Fruit fly (Drosophila melanogaster) whole organism, embryonic: ENCODE results near the gene ovm.
A peak's percentile ranks its signal among the peaks of the same experiment; 100 is the strongest.

ENCODE experiments used
- Ada2b ChIP-seq: fragments of 200-800 bp; sonication (Bioruptor generic); IDR thresholded peaks from 2 replicates; pipeline ENCODE4 v1.3.6; 2022; ENCODE audit warnings: missing biosample characterization, missing genetic modification characterization
- Aef1 ChIP-seq: fragments of 200-800 bp; sonication (Bioruptor generic); IDR thresholded peaks from 3 replicates; pipeline ENCODE4 v1.3.6; 2022; ENCODE audit warnings: missing biosample characterization, missing genetic modification characterization
- CG11085 ChIP-seq: fragments of 200-800 bp; sonication (Bioruptor generic); IDR thresholded peaks from 2 replicates; pipeline ENCODE4 v1.3.6; 2022; ENCODE audit warnings: missing biosample characterization, missing genetic modification characterization
- CG11695 ChIP-seq: fragments of 200-800 bp; sonication (Bioruptor generic); IDR thresholded peaks from 3 replicates; pipeline ENCODE4 v1.3.6; 2022; ENCODE audit warnings: missing biosample characterization, missing genetic modification characterization
- CG12071 ChIP-seq: fragments of 200-800 bp; sonication (Bioruptor generic); optimal IDR thresholded peaks from 3 replicates; lab custom pipeline; 2018; ENCODE audit warnings: missing biosample characterization, mild to moderate bottlenecking, missing genetic modification characterization
- CG12659 ChIP-seq: fragments of 200-800 bp; sonication (Bioruptor generic); optimal IDR thresholded peaks from 3 replicates; lab custom pipeline; 2017; ENCODE audit warnings: mild to moderate bottlenecking, missing biosample characterization, missing genetic modification reagents, missing genetic modification characterization
- CG14860 ChIP-seq: fragments of 200-800 bp; sonication (Bioruptor generic); IDR thresholded peaks from 3 replicates; pipeline ENCODE4 v1.3.6; 2022; ENCODE audit warnings: missing biosample characterization, missing genetic modification characterization; ENCODE audit not compliant: partially characterized antibody
- CG15479 ChIP-seq: fragments of 200-800 bp; sonication (Bioruptor generic); optimal IDR thresholded peaks from 3 replicates; lab custom pipeline; 2019; ENCODE audit warnings: missing biosample characterization, mild to moderate bottlenecking, missing genetic modification characterization, moderate library complexity
- CG17186 ChIP-seq: fragments of 200-800 bp; sonication (Bioruptor generic); optimal IDR thresholded peaks from 3 replicates; lab custom pipeline; 2017; ENCODE audit warnings: missing biosample characterization, missing genetic modification reagents, missing genetic modification characterization
- CG17612 ChIP-seq: fragments of 200-800 bp; sonication (Bioruptor generic); IDR thresholded peaks from 2 replicates; pipeline ENCODE4 v1.3.6; 2022; ENCODE audit warnings: missing biosample characterization, missing genetic modification characterization
- CG18599 ChIP-seq: fragments of 200-800 bp; sonication (Bioruptor generic); optimal IDR thresholded peaks from 3 replicates; lab custom pipeline; 2017; ENCODE audit warnings: missing biosample characterization, missing genetic modification characterization, mild to moderate bottlenecking, moderate library complexity, missing genetic modification reagents
- CG18619 ChIP-seq: fragments of 200-800 bp; sonication (Bioruptor generic); optimal IDR thresholded peaks from 3 replicates; lab custom pipeline; 2017; ENCODE audit warnings: missing biosample characterization, mild to moderate bottlenecking, missing genetic modification characterization
- CG2712 ChIP-seq: fragments of 200-800 bp; optimal IDR thresholded peaks from 3 replicates; lab custom pipeline; 2019; ENCODE audit warnings: missing biosample characterization, mild to moderate bottlenecking, missing genetic modification characterization, moderate library complexity
- CG30431 ChIP-seq: fragments of 200-800 bp; sonication (Bioruptor generic); optimal IDR thresholded peaks from 2 replicates; lab custom pipeline; 2017; ENCODE audit warnings: missing biosample characterization, missing genetic modification characterization
- CG31441 ChIP-seq: fragments of 200-800 bp; sonication (Bioruptor generic); IDR thresholded peaks from 2 replicates; pipeline ENCODE4 v1.3.6; 2022; ENCODE audit warnings: missing biosample characterization, missing genetic modification characterization
- CG6175 ChIP-seq: fragments of 200-800 bp; sonication (Bioruptor generic); IDR thresholded peaks from 3 replicates; pipeline ENCODE4 v1.3.6; 2022; ENCODE audit warnings: missing biosample characterization, missing genetic modification characterization
- CG7556 ChIP-seq: fragments of 200-800 bp; sonication (Bioruptor generic); optimal IDR thresholded peaks from 2 replicates; lab custom pipeline; 2017; ENCODE audit warnings: missing biosample characterization, mild to moderate bottlenecking, missing genetic modification characterization
- CG7839 ChIP-seq: fragments of 200-800 bp; sonication (Bioruptor generic); optimal IDR thresholded peaks from 3 replicates; lab custom pipeline; 2018; ENCODE audit warnings: missing biosample characterization, mild to moderate bottlenecking, missing genetic modification characterization, moderate library complexity
- CHES-1-like ChIP-seq: fragments of 200-800 bp; sonication (Bioruptor generic); optimal IDR thresholded peaks from 2 replicates; lab custom pipeline; 2016; ENCODE audit warnings: missing biosample characterization, missing genetic modification characterization
- Chrac-16 ChIP-seq: fragments of 200-800 bp; sonication (Bioruptor generic); optimal IDR thresholded peaks from 3 replicates; lab custom pipeline; 2016; ENCODE audit warnings: missing biosample characterization, missing genetic modification characterization
- Dp ChIP-seq: fragments of 200-800 bp; sonication (Bioruptor generic); optimal IDR thresholded peaks from 2 replicates; lab custom pipeline; 2018; ENCODE audit warnings: missing biosample characterization, mild to moderate bottlenecking, missing genetic modification characterization, moderate library complexity
- GATAe ChIP-seq: fragments of 200-800 bp; sonication (Bioruptor generic); conservative IDR thresholded peaks from 2 replicates; pipeline ENCODE4 v1.3.6; 2022; ENCODE audit warnings: missing biosample characterization, missing genetic modification characterization
- H2.0 ChIP-seq: fragments of 200-800 bp; sonication (Bioruptor generic); IDR thresholded peaks from 2 replicates; pipeline ENCODE4 v1.3.6; 2022; ENCODE audit warnings: missing biosample characterization, missing genetic modification characterization
- Hr39 ChIP-seq: fragments of >200 bp; optimal IDR thresholded peaks from 2 replicates; lab custom pipeline; 2017
- Kr ChIP-seq: fragments of 200-800 bp; sonication (Bioruptor generic); optimal IDR thresholded peaks from 2 replicates; lab custom pipeline; 2017; ENCODE audit warnings: missing biosample characterization, mild to moderate bottlenecking, missing genetic modification characterization
- Mes4 ChIP-seq: fragments of 200-800 bp; sonication (Bioruptor generic); optimal IDR thresholded peaks from 2 replicates; lab custom pipeline; 2016; ENCODE audit warnings: missing biosample characterization, missing genetic modification characterization
- Mrtf ChIP-seq: fragments of 200-800 bp; sonication (Bioruptor generic); IDR thresholded peaks from 3 replicates; pipeline ENCODE4 v1.3.6; 2022; ENCODE audit warnings: missing biosample characterization, missing genetic modification characterization
- Poxn ChIP-seq: fragments of 200-800 bp; sonication (Bioruptor generic); IDR thresholded peaks from 2 replicates; pipeline ENCODE4 v1.3.6; 2022; ENCODE audit warnings: missing biosample characterization, missing genetic modification characterization
- Sin3A ChIP-seq: fragments of >200 bp; optimal IDR thresholded peaks from 2 replicates; lab custom pipeline; 2018
- Stat92E ChIP-seq, 3 experiments: fragments of >200 bp in 2 of 3; fragments of 200-800 bp in 1 of 3; sonication (Bioruptor generic) in 1 of 3; optimal IDR thresholded peaks; 2 replicates each; lab custom pipeline; 2017 to 2019; ENCODE audit warnings: missing biosample characterization in 3 of 3, missing genetic modification characterization in 3 of 3, mild to moderate bottlenecking in 1 of 3, moderate library complexity in 1 of 3
- Trl ChIP-seq, 3 experiments: fragments of >200 bp in 2 of 3; fragments of 200-800 bp in 1 of 3; sonication (Bioruptor generic) in 1 of 3; optimal IDR thresholded peaks; 2 replicates in 1 of 3; 3 replicates in 2 of 3; lab custom pipeline; 2016 to 2017; ENCODE audit warnings: missing biosample characterization in 1 of 3, missing genetic modification characterization in 1 of 3
- Vsx1 ChIP-seq: fragments of 200-800 bp; sonication (Bioruptor generic); optimal IDR thresholded peaks from 2 replicates; lab custom pipeline; 2017; ENCODE audit warnings: missing biosample characterization, mild to moderate bottlenecking, missing genetic modification characterization, missing genetic modification reagents
- aop ChIP-seq: fragments of 200-800 bp; sonication (Bioruptor generic); IDR thresholded peaks from 2 replicates; pipeline ENCODE4 v1.3.6; 2022; ENCODE audit warnings: missing biosample characterization, missing genetic modification characterization
- br ChIP-seq: fragments of >200 bp; optimal IDR thresholded peaks from 2 replicates; lab custom pipeline; 2017
- chinmo ChIP-seq: fragments of 200-800 bp; sonication (Bioruptor generic); IDR thresholded peaks from 4 replicates; pipeline ENCODE4 v1.3.6; 2022; ENCODE audit warnings: missing biosample characterization, missing genetic modification characterization; ENCODE audit not compliant: partially characterized antibody
- crol ChIP-seq: fragments of 200-800 bp; sonication (Bioruptor generic); IDR thresholded peaks from 2 replicates; pipeline ENCODE4 v1.3.6; 2022; ENCODE audit warnings: missing biosample characterization, missing genetic modification characterization
- danr ChIP-seq: fragments of 200-800 bp; sonication (Bioruptor generic); IDR thresholded peaks from 2 replicates; pipeline ENCODE4 v1.3.6; 2022; ENCODE audit warnings: missing biosample characterization, missing genetic modification characterization
- dysf ChIP-seq: fragments of 200-800 bp; sonication (Bioruptor generic); IDR thresholded peaks from 3 replicates; pipeline ENCODE4 v1.3.6; 2022; ENCODE audit warnings: missing biosample characterization, missing genetic modification characterization
- exex ChIP-seq: fragments of 200-800 bp; sonication (Bioruptor generic); optimal IDR thresholded peaks from 4 replicates; lab custom pipeline; 2018; ENCODE audit warnings: missing biosample characterization, mild to moderate bottlenecking, missing genetic modification characterization, moderate library complexity
- fd3F ChIP-seq: fragments of 200-800 bp; sonication (Bioruptor generic); optimal IDR thresholded peaks from 2 replicates; lab custom pipeline; 2018; ENCODE audit warnings: missing biosample characterization, mild to moderate bottlenecking, missing genetic modification characterization, moderate library complexity
- lbe ChIP-seq: fragments of 200-800 bp; sonication (Bioruptor generic); optimal IDR thresholded peaks from 2 replicates; lab custom pipeline; 2016; ENCODE audit warnings: missing biosample characterization, mild to moderate bottlenecking, missing genetic modification characterization
- lmd ChIP-seq: fragments of 200-800 bp; sonication (Bioruptor generic); IDR thresholded peaks from 2 replicates; pipeline ENCODE4 v1.3.6; 2022; ENCODE audit warnings: missing biosample characterization, missing genetic modification characterization
- peb ChIP-seq: fragments of 200-800 bp; sonication (Bioruptor generic); IDR thresholded peaks from 2 replicates; pipeline ENCODE4 v1.3.6; 2022; ENCODE audit warnings: missing biosample characterization, missing genetic modification characterization
- pho ChIP-seq: fragments of 200-800 bp; sonication (Bioruptor generic); optimal IDR thresholded peaks from 2 replicates; lab custom pipeline; 2016; ENCODE audit warnings: missing biosample characterization, missing genetic modification characterization
- salm ChIP-seq: fragments of 200-800 bp; sonication (Bioruptor generic); optimal IDR thresholded peaks from 2 replicates; lab custom pipeline; 2018; ENCODE audit warnings: missing biosample characterization, mild to moderate bottlenecking, missing genetic modification characterization
- scrt ChIP-seq: fragments of 200-800 bp; sonication (Bioruptor generic); optimal IDR thresholded peaks from 2 replicates; lab custom pipeline; 2018; ENCODE audit warnings: missing biosample characterization, mild to moderate bottlenecking, missing genetic modification characterization, moderate library complexity
- sd ChIP-seq: fragments of 200-800 bp; sonication (Bioruptor generic); optimal IDR thresholded peaks from 3 replicates; lab custom pipeline; 2018; ENCODE audit warnings: missing biosample characterization, mild to moderate bottlenecking, missing genetic modification characterization, moderate library complexity
- shn ChIP-seq: fragments of 200-800 bp; sonication (Bioruptor generic); optimal IDR thresholded peaks from 3 replicates; lab custom pipeline; 2016; ENCODE audit warnings: missing biosample characterization, missing genetic modification characterization
- stc ChIP-seq: fragments of 200-800 bp; sonication (Bioruptor generic); IDR thresholded peaks from 2 replicates; pipeline ENCODE4 v1.3.6; 2022; ENCODE audit warnings: missing biosample characterization, missing genetic modification characterization
- twi ChIP-seq: fragments of 200-800 bp; optimal IDR thresholded peaks from 2 replicates; lab custom pipeline; 2019; ENCODE audit warnings: missing biosample characterization, mild to moderate bottlenecking, missing genetic modification characterization, moderate library complexity
- vvl ChIP-seq: fragments of 200-800 bp; sonication (Bioruptor generic); IDR thresholded peaks from 2 replicates; pipeline ENCODE4 v1.3.6; 2022; ENCODE audit warnings: missing biosample characterization, missing genetic modification characterization

The ovm gene

dm6 chr2L:117750-118149 is 23.0 kb downstream of the ovm start (continued):
- TF ChIP-seq Mes4 (GFP tag; lab: Kevin White, UChicago): no peak
- TF ChIP-seq CG18599 (GFP tag; lab: Kevin White, UChicago): peak; percentile 69
- TF ChIP-seq CG31441 (GFP tag; lab: Robert Waterston, UW): no peak
- no peak for TF ChIP-seq peb
- no peak for TF ChIP-seq pho
- TF ChIP-seq twi (tag; lab: Kevin White, UChicago): no peak
- TF ChIP-seq Aef1 (GFP tag; lab: Robert Waterston, UW): no peak
- no peak for TF ChIP-seq Kr (GFP tag; lab: Kevin White, UChicago)
- no peak for TF ChIP-seq CG6175 (GFP tag; lab: Robert Waterston, UW)
- TF ChIP-seq Poxn (GFP tag; lab: Robert Waterston, UW): no peak
- TF ChIP-seq salm (tag; lab: Kevin White, UChicago): no peak
- TF ChIP-seq shn: no peak
- no peak for TF ChIP-seq stc (GFP tag; lab: Robert Waterston, UW)
- TF ChIP-seq chinmo (GFP tag; lab: Robert Waterston, UW): no peak
- TF ChIP-seq CG12071 (GFP tag; lab: Kevin White, UChicago): peak; percentile 67
- no peak for TF ChIP-seq sd (tag; lab: Kevin White, UChicago)
- TF ChIP-seq H2.0 (GFP tag; lab: Robert Waterston, UW): no peak
- no peak for TF ChIP-seq CG2712
- TF ChIP-seq CG11085 (GFP tag; lab: Robert Waterston, UW): no peak
- no peak for TF ChIP-seq Chrac-16
- no peak for TF ChIP-seq lmd (GFP tag; lab: Robert Waterston, UW)
- no peak for TF ChIP-seq Stat92E (GFP tag; optimal IDR thresholded peaks at IDR 0.05; lab: Kevin White, UChicago)
- no peak for TF ChIP-seq Mrtf (GFP tag; lab: Robert Waterston, UW)
- no peak for TF ChIP-seq br (lab: Kevin White, UChicago)
- TF ChIP-seq, all 482 proteins: peak for 103

- TF ChIP-seq CHES-1-like (GFP tag; lab: Kevin White, UChicago) (no peak), Trl (optimal IDR thresholded peaks at IDR 0.05; lab: Kevin White, UChicago) (no peak), Trl (GFP tag; optimal IDR thresholded peaks at IDR 0.05; lab: Kevin White, UChicago) (no peak), Ada2b (GFP tag; lab: Robert Waterston, UW) (no peak), CG12659 (GFP tag; lab: Kevin White, UChicago) (no peak)
Measured at dm6 chr2L:116388-116787, 24.4 kb downstream of the ovm start, which contains the start of gene CG13694. Gene CG13694 (minus strand): TSS chr2L:116488.

- TF ChIP-seq Sin3A (lab: Kevin White, UChicago) (no peak), Vsx1 (no peak), crol (GFP tag; lab: Robert Waterston, UW) (no peak), Hr39 (no peak), CG18619 (GFP tag; lab: Kevin White, UChicago) (no peak), Dp (peak; percentile 60), dysf (GFP tag; lab: Robert Waterston, UW) (no peak), CG17186 (GFP tag; lab: Kevin White, UChicago) (peak; percentile 58), CG7556 (GFP tag; lab: Kevin White, UChicago) (no peak), fd3F (GFP tag; lab: Kevin White, UChicago) (no peak), exex (peak; percentile 25), CG11695 (no peak), CG14860 (peak; percentile 55), danr (no peak), CG17612 (no peak), lbe (GFP tag; lab: Kevin White, UChicago) (no peak), CG30431 (no peak), scrt (GFP tag; lab: Kevin White, UChicago) (peak; percentile 73), CG7839 (tag; lab: Kevin White, UChicago) (no peak), GATAe (GFP tag; lab: Robert Waterston, UW) (no peak), CG15479 (GFP tag; lab: Kevin White, UChicago) (peak; percentile 50), aop (GFP tag; lab: Robert Waterston, UW) (no peak), vvl (GFP tag; lab: Robert Waterston, UW) (no peak)
Measured at dm6 chr2L:114429-114828, 26.4 kb downstream of the ovm start, which contains the start of gene ND-15. Gene ND-15 (plus strand): TSS chr2L:114726.
